Fruit fly (Drosophila melanogaster) Kc167 (cell line): ENCODE measurements around the gene CG7600.

Experiments
- Myc ChIP-seq: fragments of >200 bp; optimal IDR thresholded peaks from 2 replicates; lab custom pipeline; 2017; ENCODE audit warnings: missing external identifiers
- Sin3A ChIP-seq: fragments of >200 bp; optimal IDR thresholded peaks from 2 replicates; lab custom pipeline; 2018; ENCODE audit warnings: missing external identifiers
- h ChIP-seq: fragments of >200 bp; optimal IDR thresholded peaks from 3 replicates; lab custom pipeline; 2018; ENCODE audit warnings: missing external identifiers
- insv ChIP-seq: fragments of >200 bp; optimal IDR thresholded peaks from 3 replicates; lab custom pipeline; 2018; ENCODE audit warnings: missing external identifiers
- psq ChIP-seq: fragments of >200 bp; optimal IDR thresholded peaks from 2 replicates; lab custom pipeline; 2017; ENCODE audit warnings: missing external identifiers
- ttk ChIP-seq: sonication (Bioruptor generic); optimal IDR thresholded peaks from 2 replicates; lab custom pipeline; 2017; ENCODE audit warnings: missing external identifiers

CG7600 gene

DNA sequence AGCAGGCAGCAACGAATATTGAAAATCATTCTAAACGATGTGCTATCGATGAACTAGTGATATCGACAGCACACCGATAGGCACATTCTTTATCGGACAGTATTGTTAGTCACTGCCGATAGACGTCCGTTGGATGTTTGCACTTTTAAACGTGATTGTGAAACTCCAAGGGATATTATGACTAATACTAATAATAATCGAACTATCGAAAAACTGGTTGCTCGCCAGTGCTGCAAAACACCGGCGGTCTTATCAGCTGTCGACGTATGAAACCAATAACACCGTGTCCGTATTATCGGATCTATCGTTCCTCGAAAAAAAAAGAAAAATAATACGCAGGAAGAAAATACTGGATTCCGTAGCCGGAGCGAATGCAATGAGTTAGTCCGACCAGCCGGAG, at the start of gene CG7600, which contains the start of gene Ube3a:
Gene CG7600, plus strand, starts transcription at position 270 of the 400 bp plus-strand sequence.
Gene Ube3a, minus strand, starts transcription at position 67 of the 400 bp plus-strand sequence.
- no peak for TF ChIP-seq Myc
- no peak for TF ChIP-seq psq

DNA sequence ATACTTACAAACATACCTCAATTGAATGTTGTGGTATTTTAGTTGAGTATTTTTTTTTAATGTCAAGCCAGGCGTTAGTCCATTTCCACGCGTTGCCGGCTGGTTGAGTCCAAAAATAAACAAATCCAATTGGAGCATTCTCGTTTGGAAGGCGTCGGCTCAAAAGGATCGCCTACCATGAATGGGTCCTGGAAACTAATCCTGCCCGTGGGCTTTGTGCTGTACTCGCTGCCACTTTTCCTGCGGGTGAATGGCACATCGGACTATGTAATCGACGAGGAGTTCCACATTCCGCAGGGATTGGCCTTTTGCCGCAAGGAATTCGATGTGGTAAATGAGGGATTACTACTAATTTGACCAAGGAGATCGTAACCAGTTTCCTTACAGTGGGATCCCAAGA, 45.7 kb upstream of the CG7600 start, which contains the start of gene Alg10:
Gene Alg10, plus strand, starts transcription at position 73 of the 400 bp plus-strand sequence.
- no peak for TF ChIP-seq Sin3A (lab: Kevin White, UChicago)
- no peak for TF ChIP-seq ttk (lab: Kevin White, UChicago)
- TF ChIP-seq h (lab: Kevin White, UChicago), result no peak
- no peak for TF ChIP-seq psq
- TF ChIP-seq Myc, result no peak
- TF ChIP-seq insv, result no peak

DNA sequence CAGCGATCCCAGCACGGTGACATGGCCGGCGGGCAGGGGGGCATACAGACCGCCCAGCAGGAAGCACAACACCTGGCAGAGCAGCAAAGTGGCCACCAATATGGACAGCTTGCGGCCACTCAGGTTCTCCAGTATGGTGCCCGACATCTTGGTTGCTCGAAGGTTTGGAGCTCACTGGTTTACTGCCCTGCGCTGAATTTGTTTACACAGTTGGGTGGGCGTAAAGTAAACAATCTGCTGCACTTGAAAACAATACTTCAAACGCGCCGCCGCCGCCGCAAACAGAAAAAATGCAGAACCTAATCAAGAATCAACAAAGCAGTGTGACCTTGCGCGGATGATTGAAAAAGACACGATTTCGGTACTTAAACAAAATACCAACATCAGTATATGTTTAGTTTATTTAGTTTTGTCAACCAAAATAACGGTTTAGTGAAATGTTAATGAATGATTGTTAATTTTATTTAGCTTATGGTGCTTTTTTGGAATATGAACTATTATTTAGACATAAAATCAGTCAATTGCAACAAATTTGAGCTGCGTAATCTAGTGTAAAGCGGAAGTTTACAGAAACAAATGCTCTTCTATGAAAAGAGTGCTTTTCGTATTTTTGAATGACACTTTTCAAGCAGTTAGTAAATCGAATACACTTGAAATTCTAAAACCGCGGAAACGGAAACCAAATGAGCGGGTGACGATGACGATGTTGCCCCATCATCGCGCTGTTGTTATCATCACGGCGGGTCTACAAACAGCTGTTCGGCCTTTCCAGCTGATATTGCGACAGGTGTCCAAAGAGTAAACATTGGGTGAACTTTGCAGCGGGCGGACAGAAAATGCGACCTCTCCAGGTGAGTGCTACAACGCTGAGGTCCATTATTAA, 41.0 kb upstream of the CG7600 start, which contains the start of the genes wls and Adck5:
Gene wls, minus strand, starts transcription at position 327 of the 883 bp plus-strand sequence.
Gene Adck5, plus strand, starts transcription at position 519 of the 883 bp plus-strand sequence.
- no peak for TF ChIP-seq insv
- TF ChIP-seq psq, result no peak
- TF ChIP-seq h (lab: Kevin White, UChicago), result no peak
- no peak for TF ChIP-seq ttk (lab: Kevin White, UChicago)
- TF ChIP-seq Myc, result no peak
- no peak for TF ChIP-seq Sin3A (lab: Kevin White, UChicago)

- no peak for TF ChIP-seq h (lab: Kevin White, UChicago)
- TF ChIP-seq Sin3A (lab: Kevin White, UChicago), result no peak
- TF ChIP-seq ttk (lab: Kevin White, UChicago), result no peak
- TF ChIP-seq insv, result no peak
- TF ChIP-seq psq, result no peak
- TF ChIP-seq Myc, result no peak
Measured at dm6 chr3L:11173049-11173564, 37.5 kb upstream of the CG7600 start, which contains the start of gene CG14142. CG14142 (plus strand) TSS chr3L:11173514.

DNA sequence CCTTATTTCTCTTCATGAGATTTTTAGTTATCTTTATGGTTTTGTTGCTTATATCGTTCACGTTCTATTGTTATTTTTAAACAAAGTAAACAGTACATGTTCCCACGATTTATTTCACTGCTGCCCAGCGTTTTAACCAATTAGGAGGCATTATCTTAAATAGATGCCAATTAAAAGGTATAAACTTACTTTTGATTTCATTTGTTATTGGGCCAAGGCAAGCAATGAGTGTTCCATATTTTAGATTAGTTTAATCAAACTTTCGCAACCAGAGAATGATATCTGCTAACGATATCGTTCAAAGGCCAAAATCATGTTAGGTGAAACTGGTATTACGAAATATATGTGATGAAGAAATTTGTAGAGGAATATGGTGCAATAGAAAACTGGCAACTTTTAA, 27.6 kb upstream of the CG7600 start:
- TF ChIP-seq h (lab: Kevin White, UChicago), result no peak
- no peak for TF ChIP-seq insv
- no peak for TF ChIP-seq Myc
- no peak for TF ChIP-seq ttk (lab: Kevin White, UChicago)
- TF ChIP-seq Sin3A (lab: Kevin White, UChicago), result no peak
- TF ChIP-seq psq, result no peak

- TF ChIP-seq Sin3A (lab: Kevin White, UChicago) (no peak), Myc (no peak), psq (no peak), ttk (lab: Kevin White, UChicago) (no peak), insv (no peak), h (lab: Kevin White, UChicago) (no peak)
Measured at dm6 chr3L:11183965-11184364, 26.6 kb upstream of the CG7600 start.

- TF ChIP-seq Myc (no peak), ttk (lab: Kevin White, UChicago) (no peak), insv (no peak), psq (no peak), Sin3A (lab: Kevin White, UChicago) (no peak), h (lab: Kevin White, UChicago) (no peak)
Measured at dm6 chr3L:11186768-11187167, 23.8 kb upstream of the CG7600 start.

DNA sequence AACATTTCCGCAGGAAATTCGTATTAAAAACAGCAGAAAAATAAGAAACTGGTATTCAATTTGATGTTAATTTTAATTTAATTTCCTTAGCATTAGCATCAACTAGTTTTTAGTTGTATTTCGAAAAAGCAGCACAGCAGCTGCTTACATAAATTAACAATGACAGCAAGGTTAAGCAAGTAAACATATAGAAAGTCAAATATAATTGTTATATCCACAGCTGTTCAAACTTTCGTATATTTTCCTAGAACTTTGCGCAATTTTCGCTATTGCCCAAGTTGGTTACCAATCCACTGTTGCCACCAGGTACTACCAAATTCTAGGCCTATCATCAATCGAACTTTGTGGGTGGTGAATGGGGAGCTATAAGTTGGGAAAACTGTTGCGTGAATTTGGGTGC, 20.6 kb upstream of the CG7600 start:
- TF ChIP-seq h (lab: Kevin White, UChicago), result no peak
- no peak for TF ChIP-seq insv
- no peak for TF ChIP-seq Myc
- TF ChIP-seq ttk (lab: Kevin White, UChicago), result no peak
- TF ChIP-seq psq, result no peak
- no peak for TF ChIP-seq Sin3A (lab: Kevin White, UChicago)

- TF ChIP-seq h (lab: Kevin White, UChicago) (no peak), insv (no peak), Myc (no peak), psq (no peak), ttk (lab: Kevin White, UChicago) (no peak), Sin3A (lab: Kevin White, UChicago) (no peak)
Measured at dm6 chr3L:11195275-11195674, 15.3 kb upstream of the CG7600 start.

DNA sequence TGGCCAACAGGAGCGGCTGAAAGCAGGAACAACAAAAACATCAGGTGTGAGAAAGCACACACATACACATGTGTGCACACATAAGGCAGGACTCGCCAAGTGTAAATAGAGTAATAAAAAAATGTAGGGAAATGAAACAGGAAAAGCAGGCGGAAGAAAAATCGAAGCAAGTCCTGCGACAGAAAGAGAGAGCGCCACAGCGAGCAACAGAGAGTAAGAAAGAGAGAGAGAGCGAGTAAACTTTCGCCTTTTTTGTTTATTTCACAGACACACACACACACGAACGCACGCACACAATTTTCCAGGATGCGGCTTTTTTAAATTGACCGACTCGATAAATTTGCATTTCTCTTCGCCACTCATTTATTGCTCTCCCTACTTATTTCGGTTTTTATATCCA, 13.7 kb upstream of the CG7600 start:
- TF ChIP-seq Myc (no peak), h (lab: Kevin White, UChicago) (no peak), insv (no peak), ttk (lab: Kevin White, UChicago) (no peak), Sin3A (lab: Kevin White, UChicago) (no peak), psq (no peak)

- TF ChIP-seq psq (no peak), Sin3A (lab: Kevin White, UChicago) (no peak), h (lab: Kevin White, UChicago) (no peak), insv (no peak), Myc (no peak), ttk (lab: Kevin White, UChicago) (no peak)
Measured at dm6 chr3L:11197291-11198021, 13.1 kb upstream of the CG7600 start, which contains the start of gene GlcAT-P. GlcAT-P (minus strand) TSS chr3L:11197536.

DNA sequence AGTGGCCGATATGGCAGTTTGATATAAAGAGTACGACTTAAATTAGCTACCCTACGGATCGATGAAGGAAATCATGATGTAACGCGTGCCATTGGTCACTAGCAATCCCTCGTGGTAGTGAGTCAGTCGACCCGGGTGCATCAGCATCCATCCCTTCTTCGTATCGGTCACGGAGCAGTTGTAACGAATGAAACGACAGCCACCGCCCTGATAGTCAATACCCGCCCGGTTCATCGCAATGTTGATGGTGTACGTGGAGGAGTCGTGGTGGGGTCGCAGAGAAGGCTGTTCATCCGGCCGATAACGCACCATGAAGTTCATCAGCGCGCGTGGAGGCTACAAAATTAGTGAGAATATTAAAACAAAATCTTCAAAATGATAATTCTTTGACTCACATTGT, 12.2 kb upstream of the CG7600 start:
- no peak for TF ChIP-seq Myc
- no peak for TF ChIP-seq h (lab: Kevin White, UChicago)
- no peak for TF ChIP-seq Sin3A (lab: Kevin White, UChicago)
- no peak for TF ChIP-seq psq
- no peak for TF ChIP-seq insv
- no peak for TF ChIP-seq ttk (lab: Kevin White, UChicago)
